Worm (Caenorhabditis elegans) whole organism, early embryonic: ENCODE measurements around the gene sri-48.

Source experiments
- B0310.2 ChIP-seq: sonication (generic microtip); optimal IDR thresholded peaks from 2 replicates; lab custom pipeline; 2016; ENCODE audit warnings: mild to moderate bottlenecking, missing genetic modification characterization, missing compliant biosample characterization
- F13C5.2 ChIP-seq: sonication (generic microtip); optimal IDR thresholded peaks from 2 replicates; lab custom pipeline; 2017; ENCODE audit warnings: mild to moderate bottlenecking, missing genetic modification characterization, inconsistent platforms, missing compliant biosample characterization
- aly-1 ChIP-seq: sonication (generic microtip); optimal IDR thresholded peaks from 2 replicates; lab custom pipeline; 2016; ENCODE audit warnings: missing genetic modification characterization, missing compliant biosample characterization
- ama-1 ChIP-seq: fragments of 150-350 bp; optimal IDR thresholded peaks from 2 replicates; lab custom pipeline; 2014
- ceh-13 ChIP-seq: fragments of 200-800 bp; sonication (Bioruptor generic); optimal IDR thresholded peaks from 2 replicates; lab custom pipeline; 2018; ENCODE audit warnings: mild to moderate bottlenecking, missing genetic modification characterization, missing compliant biosample characterization
- ceh-36 ChIP-seq: sonication (generic microtip); optimal IDR thresholded peaks from 2 replicates; lab custom pipeline; 2016; ENCODE audit warnings: missing genetic modification characterization, inconsistent platforms, missing compliant biosample characterization
- ets-7 ChIP-seq: sonication (generic microtip); optimal IDR thresholded peaks from 2 replicates; lab custom pipeline; 2016; ENCODE audit warnings: missing genotype, missing genetic modification characterization, missing compliant biosample characterization
- flt-1 ChIP-seq: fragments of 200-800 bp; sonication (Bioruptor generic); IDR thresholded peaks from 2 replicates; pipeline ENCODE4 v1.3.6; 2022; ENCODE audit warnings: missing genetic modification characterization, missing compliant biosample characterization
- hmbx-1 ChIP-seq: sonication (generic microtip); optimal IDR thresholded peaks from 2 replicates; lab custom pipeline; 2016; ENCODE audit warnings: mild to moderate bottlenecking, missing genetic modification characterization, missing compliant biosample characterization
- hmg-4 ChIP-seq: fragments of 200-800 bp; sonication (Bioruptor generic); optimal IDR thresholded peaks from 2 replicates; lab custom pipeline; 2018; ENCODE audit warnings: mild to moderate bottlenecking, missing genetic modification characterization, missing compliant biosample characterization
- hnd-1 ChIP-seq: sonication (generic microtip); optimal IDR thresholded peaks from 2 replicates; lab custom pipeline; 2016; ENCODE audit warnings: missing genetic modification characterization, missing compliant biosample characterization
- pes-1 ChIP-seq: fragments of 200-800 bp; sonication (Bioruptor generic); IDR thresholded peaks from 2 replicates; pipeline ENCODE4 v1.3.6; 2022; ENCODE audit warnings: missing genetic modification reagents, missing genetic modification characterization, missing compliant biosample characterization
- scrt-1 ChIP-seq: fragments of 200-800 bp; sonication (Bioruptor generic); IDR thresholded peaks from 2 replicates; pipeline ENCODE4 v1.3.6; 2022; ENCODE audit warnings: missing genetic modification characterization, missing compliant biosample characterization
- sea-1 ChIP-seq: fragments of 200-800 bp; sonication (Bioruptor generic); conservative IDR thresholded peaks from 2 replicates; pipeline ENCODE4 v1.3.6; 2022; ENCODE audit warnings: missing genetic modification characterization, missing compliant biosample characterization
- tbx-11 ChIP-seq: fragments of 200-800 bp; sonication (Bioruptor generic); IDR thresholded peaks from 2 replicates; pipeline ENCODE4 v1.3.6; 2022; ENCODE audit warnings: missing genetic modification characterization, missing compliant biosample characterization
- tbx-37 ChIP-seq: fragments of 200-800 bp; sonication (Bioruptor generic); conservative IDR thresholded peaks from 2 replicates; pipeline ENCODE4 v1.3.6; 2022; ENCODE audit warnings: missing genetic modification reagents, missing genetic modification characterization, missing compliant biosample characterization
- tra-4 ChIP-seq: sonication (generic microtip); optimal IDR thresholded peaks from 2 replicates; lab custom pipeline; 2017; ENCODE audit warnings: missing genetic modification characterization, missing compliant biosample characterization

sri-48 gene

ce11 chrII:3209251-3209650 lies 8.1 kb upstream of the sri-48 start, which contains the start of gene ZC239.6:
TSS of gene ZC239.6 (plus strand) at chrII:3209631.
- no peak for TF ChIP-seq hnd-1
- TF ChIP-seq ets-7 (tag; lab: Kevin White, UChicago), result no peak
- TF ChIP-seq B0310.2 (tag; lab: Kevin White, UChicago), result no peak

- TF ChIP-seq aly-1 (tag; lab: Kevin White, UChicago) (no peak), flt-1 (GFP tag; lab: Robert Waterston, UW) (no peak), tbx-11 (GFP tag; lab: Robert Waterston, UW) (no peak), scrt-1 (GFP tag; lab: Robert Waterston, UW) (no peak), hmg-4 (no peak), sea-1 (GFP tag; lab: Robert Waterston, UW) (no peak), ceh-13 (no peak), hmbx-1 (tag; lab: Kevin White, UChicago) (no peak), pes-1 (GFP tag; lab: Robert Waterston, UW) (no peak), ama-1 (lab: Kevin White, UChicago) (no peak), tbx-37 (GFP tag; lab: Robert Waterston, UW) (no peak), ets-7 (tag; lab: Kevin White, UChicago) (no peak), ceh-36 (tag; lab: Kevin White, UChicago) (no peak), hnd-1 (no peak), B0310.2 (tag; lab: Kevin White, UChicago) (no peak)
These were observed 7.5 kb upstream of the sri-48 start, which contains the start of gene sdz-35 for ce11 chrII:3208679-3209078. TSS of gene sdz-35 (minus strand) at chrII:3208779.

DNA sequence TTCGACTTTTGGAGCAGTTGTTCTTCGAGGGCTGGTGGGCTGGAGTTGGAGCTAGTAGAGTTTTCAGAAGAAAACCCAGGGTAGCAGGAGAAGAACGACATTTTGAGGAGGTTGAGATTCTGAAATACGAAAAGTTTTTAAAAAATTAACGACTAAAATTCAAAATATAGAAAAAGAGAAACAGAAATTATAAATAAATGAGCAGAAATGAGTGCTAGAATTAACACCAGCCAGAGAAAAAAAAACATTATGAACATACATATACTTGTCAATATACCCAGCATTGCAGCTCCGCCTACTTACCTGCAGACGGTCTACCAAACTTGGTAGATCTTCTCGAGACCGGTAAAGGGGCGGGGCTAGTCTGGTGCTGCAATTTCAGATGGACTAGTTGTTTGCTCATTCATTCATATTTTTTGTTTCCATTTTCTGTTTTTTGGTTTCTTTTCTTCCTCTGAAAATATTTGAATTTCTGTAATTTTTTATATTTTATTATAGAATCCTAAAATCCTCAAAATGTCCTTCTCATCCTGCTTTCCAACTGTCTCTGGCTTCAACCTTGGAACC lies 5.4 kb upstream of the sri-48 start, which contains the start of the genes ZC239.20 and ZC239.21:
ZC239.20 (minus strand) TSS at position 101 of the 567 bp plus-strand sequence.
ZC239.21 (plus strand) TSS at position 517 of the 567 bp plus-strand sequence.
- TF ChIP-seq tra-4 (tag; lab: Kevin White, UChicago), result no peak
- no peak for TF ChIP-seq hmbx-1 (tag; lab: Kevin White, UChicago)
- TF ChIP-seq ama-1 (lab: Kevin White, UChicago), result no peak

- TF ChIP-seq tbx-37 (GFP tag; lab: Robert Waterston, UW), result no peak
- no peak for TF ChIP-seq hmg-4
- no peak for TF ChIP-seq aly-1 (tag; lab: Kevin White, UChicago)
- no peak for TF ChIP-seq hmbx-1 (tag; lab: Kevin White, UChicago)
- TF ChIP-seq sea-1 (GFP tag; lab: Robert Waterston, UW), result no peak
- no peak for TF ChIP-seq flt-1 (GFP tag; lab: Robert Waterston, UW)
- no peak for TF ChIP-seq ets-7 (tag; lab: Kevin White, UChicago)
- no peak for TF ChIP-seq ceh-36 (tag; lab: Kevin White, UChicago)
- TF ChIP-seq scrt-1 (GFP tag; lab: Robert Waterston, UW), result no peak
- no peak for TF ChIP-seq tbx-11 (GFP tag; lab: Robert Waterston, UW)
- TF ChIP-seq F13C5.2 (tag; lab: Kevin White, UChicago), result no peak
- no peak for TF ChIP-seq ceh-13
- TF ChIP-seq pes-1 (GFP tag; lab: Robert Waterston, UW), result no peak
- no peak for TF ChIP-seq B0310.2 (tag; lab: Kevin White, UChicago)
- TF ChIP-seq tra-4 (tag; lab: Kevin White, UChicago), result no peak
- TF ChIP-seq hnd-1, result no peak
These were observed 2.3 kb upstream of the sri-48 start, which contains the start of gene sri-50 for ce11 chrII:3203415-3203814. TSS of gene sri-50 (plus strand) at chrII:3203715.

- no peak for TF ChIP-seq pes-1 (GFP tag; lab: Robert Waterston, UW)
- TF ChIP-seq aly-1 (tag; lab: Kevin White, UChicago), result no peak
- no peak for TF ChIP-seq hmg-4
- TF ChIP-seq tra-4 (tag; lab: Kevin White, UChicago), result no peak
- TF ChIP-seq tbx-37 (GFP tag; lab: Robert Waterston, UW), result no peak
- no peak for TF ChIP-seq sea-1 (GFP tag; lab: Robert Waterston, UW)
- no peak for TF ChIP-seq ets-7 (tag; lab: Kevin White, UChicago)
These were observed 1.4 kb upstream of the sri-48 start, which contains the start of gene sri-53 for ce11 chrII:3202519-3202918. TSS of gene sri-53 (minus strand) at chrII:3202619.

DNA sequence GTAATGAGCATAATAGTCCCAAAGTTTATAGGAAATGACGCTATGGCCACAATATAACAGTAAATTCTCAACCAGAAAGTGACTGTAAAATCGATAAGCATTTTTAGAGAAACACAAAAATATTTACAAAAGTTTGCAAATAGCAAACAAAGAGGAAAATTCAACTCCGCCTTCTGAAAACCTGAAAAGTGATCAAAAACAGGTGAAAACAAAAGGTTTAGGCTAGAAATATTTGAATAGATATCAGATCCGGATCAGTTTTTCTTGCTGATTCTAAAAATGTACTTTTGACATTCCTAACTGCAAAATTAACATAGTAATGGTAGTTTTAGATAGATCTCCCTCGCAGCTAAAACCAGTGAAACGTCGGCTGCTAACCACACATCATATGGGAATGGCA lies 2.1 kb downstream of the sri-48 start, which contains the start of gene sri-51:
sri-51 (minus strand) TSS at position 101 of the 400 bp plus-strand sequence.
- TF ChIP-seq ceh-13 (no peak), ceh-36 (tag; lab: Kevin White, UChicago) (no peak), F13C5.2 (tag; lab: Kevin White, UChicago) (no peak), tbx-11 (GFP tag; lab: Robert Waterston, UW) (no peak), ama-1 (lab: Kevin White, UChicago) (no peak), tbx-37 (GFP tag; lab: Robert Waterston, UW) (no peak), hnd-1 (no peak), scrt-1 (GFP tag; lab: Robert Waterston, UW) (no peak), ets-7 (tag; lab: Kevin White, UChicago) (no peak), sea-1 (GFP tag; lab: Robert Waterston, UW) (no peak), aly-1 (tag; lab: Kevin White, UChicago) (no peak)

- no peak for TF ChIP-seq sea-1 (GFP tag; lab: Robert Waterston, UW)
- no peak for TF ChIP-seq ets-7 (tag; lab: Kevin White, UChicago)
- no peak for TF ChIP-seq scrt-1 (GFP tag; lab: Robert Waterston, UW)
- no peak for TF ChIP-seq flt-1 (GFP tag; lab: Robert Waterston, UW)
- no peak for TF ChIP-seq ceh-13
- TF ChIP-seq ama-1 (lab: Kevin White, UChicago), result no peak
- TF ChIP-seq B0310.2 (tag; lab: Kevin White, UChicago), result no peak
- no peak for TF ChIP-seq hnd-1
- TF ChIP-seq tbx-37 (GFP tag; lab: Robert Waterston, UW), result no peak
- TF ChIP-seq tra-4 (tag; lab: Kevin White, UChicago), result no peak
- no peak for TF ChIP-seq F13C5.2 (tag; lab: Kevin White, UChicago)
- no peak for TF ChIP-seq hmbx-1 (tag; lab: Kevin White, UChicago)
- TF ChIP-seq ceh-36 (tag; lab: Kevin White, UChicago), result no peak
- no peak for TF ChIP-seq tbx-11 (GFP tag; lab: Robert Waterston, UW)
- TF ChIP-seq aly-1 (tag; lab: Kevin White, UChicago), result no peak
- TF ChIP-seq hmg-4, result no peak
- TF ChIP-seq pes-1 (GFP tag; lab: Robert Waterston, UW), result no peak
These were observed 4.2 kb downstream of the sri-48 start, which contains the start of gene gcy-15 for ce11 chrII:3196966-3197365. TSS of gene gcy-15 (minus strand) at chrII:3197066.
